Worm (Caenorhabditis elegans) whole organism, L3 larva: ENCODE measurements around the gene Y97E10B.1.

Experiments
- R02D3.7 ChIP-seq: fragments of 150-350 bp; optimal IDR thresholded peaks from 2 replicates; lab custom pipeline; 2014; ENCODE audit warnings: missing biosample characterization, missing genetic modification characterization
- ZK546.5 ChIP-seq: sonication (generic microtip); optimal IDR thresholded peaks from 2 replicates; lab custom pipeline; 2017; ENCODE audit warnings: missing biosample characterization, missing genetic modification characterization
- aly-2 ChIP-seq: fragments of 150-350 bp; optimal IDR thresholded peaks from 2 replicates; lab custom pipeline; 2014; ENCODE audit warnings: missing biosample characterization, missing genetic modification characterization
- ama-1 ChIP-seq: fragments of 150-350 bp; optimal IDR thresholded peaks from 2 replicates; lab custom pipeline; 2018
- ceh-16 ChIP-seq: sonication (generic microtip); optimal IDR thresholded peaks from 2 replicates; lab custom pipeline; 2017; ENCODE audit warnings: missing biosample characterization, missing genetic modification characterization
- ceh-28 ChIP-seq: fragments of 150-350 bp; optimal IDR thresholded peaks from 2 replicates; lab custom pipeline; 2014; ENCODE audit warnings: missing biosample characterization, missing genetic modification reagents, missing genetic modification characterization
- ceh-82 ChIP-seq: fragments of 150-350 bp; optimal IDR thresholded peaks from 2 replicates; lab custom pipeline; 2014; ENCODE audit warnings: missing biosample characterization, missing genetic modification characterization
- ceh-9 ChIP-seq: sonication (generic microtip); optimal IDR thresholded peaks from 2 replicates; lab custom pipeline; 2018; ENCODE audit warnings: missing biosample characterization, missing genetic modification characterization
- daf-12 ChIP-seq: fragments of 150-350 bp; optimal IDR thresholded peaks from 2 replicates; lab custom pipeline; 2014; ENCODE audit warnings: missing biosample characterization, missing genetic modification reagents, missing genetic modification characterization
- egl-27 ChIP-seq: sonication (generic microtip); optimal IDR thresholded peaks from 4 replicates; lab custom pipeline; 2017; ENCODE audit warnings: missing biosample characterization, missing genetic modification reagents, missing genetic modification characterization
- egl-5 ChIP-seq: fragments of 150-350 bp; optimal IDR thresholded peaks from 2 replicates; lab custom pipeline; 2017; ENCODE audit warnings: missing biosample characterization, missing genetic modification reagents, missing genetic modification characterization, inconsistent platforms
- elt-1 ChIP-seq: fragments of 150-350 bp; optimal IDR thresholded peaks from 2 replicates; lab custom pipeline; 2014; ENCODE audit warnings: missing biosample characterization, missing genetic modification characterization
- elt-2 ChIP-seq: sonication (generic microtip); optimal IDR thresholded peaks from 2 replicates; lab custom pipeline; 2016; ENCODE audit warnings: missing genetic modification reagents, mild to moderate bottlenecking, missing genetic modification characterization, missing compliant biosample characterization
- elt-3 ChIP-seq, 3 experiments: fragments of 150-350 bp in 1 of 3; sonication (generic microtip) in 2 of 3; optimal IDR thresholded peaks; 2 replicates in 2 of 3; 4 replicates in 1 of 3; lab custom pipeline; 2014 to 2017; ENCODE audit warnings: missing biosample characterization in 3 of 3, missing genetic modification characterization in 3 of 3
- eor-1 ChIP-seq, 2 experiments: fragments of 150-350 bp; optimal IDR thresholded peaks; 2 replicates each; lab custom pipeline; 2014 to 2018; ENCODE audit warnings: missing biosample characterization in 2 of 2, missing genetic modification characterization in 2 of 2
- fkh-10 ChIP-seq: sonication (generic microtip); optimal IDR thresholded peaks from 2 replicates; lab custom pipeline; 2017; ENCODE audit warnings: missing biosample characterization, missing genetic modification reagents, missing genetic modification characterization
- fkh-2 ChIP-seq: fragments of 150-350 bp; optimal IDR thresholded peaks from 2 replicates; lab custom pipeline; 2014; ENCODE audit warnings: missing biosample characterization, missing genetic modification reagents, missing genetic modification characterization
- hmg-11 ChIP-seq: sonication (generic microtip); optimal IDR thresholded peaks from 2 replicates; lab custom pipeline; 2016; ENCODE audit warnings: missing genetic modification characterization, missing compliant biosample characterization
- jun-1 ChIP-seq: fragments of 150-350 bp; optimal IDR thresholded peaks from 2 replicates; lab custom pipeline; 2014; ENCODE audit warnings: missing biosample characterization, missing genetic modification reagents, missing genetic modification characterization
- lin-39 ChIP-seq: fragments of 150-350 bp; optimal IDR thresholded peaks from 2 replicates; lab custom pipeline; 2018; ENCODE audit warnings: missing biosample characterization, missing genetic modification reagents, missing genetic modification characterization
- lsy-12 ChIP-seq: sonication (generic microtip); optimal IDR thresholded peaks from 2 replicates; lab custom pipeline; 2016; ENCODE audit warnings: mild to moderate bottlenecking, missing genetic modification characterization, missing compliant biosample characterization
- mdl-1 ChIP-seq: fragments of 150-350 bp; optimal IDR thresholded peaks from 2 replicates; lab custom pipeline; 2014; ENCODE audit warnings: missing biosample characterization, missing genetic modification characterization
- nhr-11 ChIP-seq: fragments of 150-350 bp; optimal IDR thresholded peaks from 2 replicates; lab custom pipeline; 2014; ENCODE audit warnings: missing biosample characterization, missing genetic modification characterization
- nhr-23 ChIP-seq: fragments of 150-350 bp; optimal IDR thresholded peaks from 2 replicates; lab custom pipeline; 2014; ENCODE audit warnings: missing biosample characterization, missing genetic modification reagents, missing genetic modification characterization
- nhr-237 ChIP-seq: fragments of 150-350 bp; optimal IDR thresholded peaks from 2 replicates; lab custom pipeline; 2014; ENCODE audit warnings: missing biosample characterization, missing genetic modification characterization
- nhr-25 ChIP-seq: sonication (generic microtip); optimal IDR thresholded peaks from 2 replicates; lab custom pipeline; 2017; ENCODE audit warnings: missing biosample characterization, missing genetic modification characterization
- nhr-77 ChIP-seq: fragments of 150-350 bp; optimal IDR thresholded peaks from 2 replicates; lab custom pipeline; 2014; ENCODE audit warnings: missing biosample characterization, missing genetic modification characterization
- pha-4 ChIP-seq: fragments of 150-350 bp; optimal IDR thresholded peaks from 2 replicates; lab custom pipeline; 2014; ENCODE audit warnings: missing biosample characterization, missing genetic modification reagents, missing genetic modification characterization
- pqm-1 ChIP-seq: fragments of 150-350 bp; optimal IDR thresholded peaks from 2 replicates; lab custom pipeline; 2017; ENCODE audit warnings: missing biosample characterization, missing genetic modification characterization, inconsistent platforms
- sea-2 ChIP-seq: fragments of 150-350 bp; sonication (generic microtip); optimal IDR thresholded peaks from 4 replicates; lab custom pipeline; 2014; ENCODE audit warnings: missing biosample characterization, missing genetic modification reagents, missing genetic modification characterization
- skn-1 ChIP-seq: fragments of 150-350 bp; optimal IDR thresholded peaks from 2 replicates; lab custom pipeline; 2014; ENCODE audit warnings: missing biosample characterization, missing genetic modification characterization
- tbx-2 ChIP-seq: sonication (generic microtip); optimal IDR thresholded peaks from 2 replicates; lab custom pipeline; 2016; ENCODE audit warnings: mild to moderate bottlenecking, missing genetic modification characterization, missing compliant biosample characterization
- unc-39 ChIP-seq: sonication (generic microtip); optimal IDR thresholded peaks from 4 replicates; lab custom pipeline; 2017; ENCODE audit warnings: missing biosample characterization, missing genetic modification characterization
- unc-62 ChIP-seq: fragments of 150-350 bp; sonication (generic microtip); optimal IDR thresholded peaks from 4 replicates; lab custom pipeline; 2014; ENCODE audit warnings: missing biosample characterization, missing genetic modification reagents, missing genetic modification characterization
- ztf-11 ChIP-seq: fragments of 150-350 bp; optimal IDR thresholded peaks from 2 replicates; lab custom pipeline; 2014; ENCODE audit warnings: missing biosample characterization, missing genetic modification characterization
- ztf-4 ChIP-seq: fragments of 150-350 bp; optimal IDR thresholded peaks from 2 replicates; lab custom pipeline; 2014; ENCODE audit warnings: missing biosample characterization, missing genetic modification characterization

Gene Y97E10B.1

ce11 chrV:7956218-7956617, 12.6 kb downstream of the Y97E10B.1 start, which contains the start of gene pals-34:
Gene pals-34 (minus strand): TSS chrV:7956497.
- TF ChIP-seq pqm-1 (tag; lab: Kevin White, UChicago) (peak; percentile 47), unc-62 (no peak), elt-2 (tag; lab: Kevin White, UChicago) (peak; percentile 25), hmg-11 (tag; lab: Kevin White, UChicago) (no peak)
- TF ChIP-seq, all 47 proteins: peak for 2

DNA sequence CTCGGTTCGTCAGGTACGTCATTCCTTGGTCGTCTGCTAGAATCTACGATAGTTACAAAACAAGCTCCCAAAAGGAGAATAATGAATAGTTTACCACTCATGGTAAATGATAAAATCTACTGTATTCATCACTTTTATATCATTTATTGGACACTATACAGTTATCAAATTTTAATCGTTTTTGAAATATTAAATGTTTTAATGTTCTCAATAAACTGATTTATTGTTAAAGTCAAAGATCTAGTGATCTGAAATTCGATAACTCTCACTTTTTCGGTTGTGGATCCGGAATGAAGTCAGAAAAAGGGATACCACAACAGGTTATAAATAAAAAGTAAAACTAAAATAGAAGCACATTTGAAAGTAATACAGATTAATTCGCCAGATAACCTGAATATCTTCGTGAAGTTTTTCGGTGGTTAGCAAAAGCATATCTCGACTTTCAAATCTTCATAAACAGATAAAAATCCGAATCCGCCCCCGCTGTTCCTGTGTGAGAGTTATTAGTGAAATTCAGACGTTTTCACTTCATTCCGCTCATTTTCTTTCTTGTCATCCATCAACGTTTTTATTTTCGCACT, 15.2 kb downstream of the Y97E10B.1 start, which contains the start of the genes clec-217 and F26D11.2:
clec-217 (minus strand) TSS at position 101 of the 581 bp plus-strand sequence.
F26D11.2 (plus strand) TSS at position 531 of the 581 bp plus-strand sequence.
- TF ChIP-seq jun-1 (tag; lab: Kevin White, UChicago), result no peak
- TF ChIP-seq eor-1 (tag; optimal IDR thresholded peaks at IDR 0.05; lab: Kevin White, UChicago), result no peak
- no peak for TF ChIP-seq R02D3.7 (tag; lab: Kevin White, UChicago)
- no peak for TF ChIP-seq ceh-28 (tag; lab: Kevin White, UChicago)
- TF ChIP-seq egl-5 (tag; lab: Kevin White, UChicago), result no peak
- TF ChIP-seq elt-1 (tag; lab: Kevin White, UChicago), result no peak
- no peak for TF ChIP-seq ceh-9 (tag; lab: Kevin White, UChicago)
- TF ChIP-seq tbx-2 (tag; lab: Kevin White, UChicago), result no peak
- no peak for TF ChIP-seq elt-3 (tag; optimal IDR thresholded peaks at IDR 0.05; lab: Kevin White, UChicago)
- TF ChIP-seq nhr-11 (tag; lab: Kevin White, UChicago), result no peak
- no peak for TF ChIP-seq pqm-1 (tag; lab: Kevin White, UChicago)
- no peak for TF ChIP-seq sea-2 (GFP tag; lab: Kevin White, UChicago)
- no peak for TF ChIP-seq egl-27 (tag; lab: Kevin White, UChicago)
- TF ChIP-seq fkh-2 (tag; lab: Kevin White, UChicago), result no peak

ce11 chrV:7964429-7964828, 20.8 kb downstream of the Y97E10B.1 start:
- TF ChIP-seq nhr-77 (tag; lab: Kevin White, UChicago) (no peak), hmg-11 (tag; lab: Kevin White, UChicago) (no peak), nhr-23 (tag; lab: Kevin White, UChicago) (no peak), ceh-9 (tag; lab: Kevin White, UChicago) (no peak), ZK546.5 (tag; lab: Kevin White, UChicago) (no peak), elt-2 (tag; lab: Kevin White, UChicago) (no peak), skn-1 (no peak), aly-2 (tag; lab: Kevin White, UChicago) (no peak), fkh-10 (no peak), lin-39 (tag; lab: Kevin White, UChicago) (no peak), eor-1 (tag; optimal IDR thresholded peaks at IDR 0.05; lab: Kevin White, UChicago) (no peak), unc-62 (no peak), nhr-237 (no peak), ztf-11 (tag; lab: Kevin White, UChicago) (no peak), elt-3 (tag; optimal IDR thresholded peaks at IDR 0.05; lab: Kevin White, UChicago) (no peak), ceh-16 (tag; lab: Kevin White, UChicago) (no peak), ztf-4 (no peak), mdl-1 (tag; lab: Kevin White, UChicago) (no peak)

ce11 chrV:7969107-7969506, 25.4 kb downstream of the Y97E10B.1 start, which contains the start of gene che-7:
Gene che-7 (minus strand): TSS chrV:7969207.
- TF ChIP-seq elt-3 (tag; optimal IDR thresholded peaks at IDR 0.05; lab: Kevin White, UChicago) (no peak), ceh-28 (tag; lab: Kevin White, UChicago) (peak; percentile 13)
- TF ChIP-seq, all 47 proteins: peak for 1

ce11 chrV:7970519-7970918, 26.9 kb downstream of the Y97E10B.1 start:
- TF ChIP-seq nhr-25 (tag; lab: Kevin White, UChicago) (no peak), daf-12 (no peak), unc-39 (no peak), lsy-12 (tag; lab: Kevin White, UChicago) (no peak), ceh-16 (tag; lab: Kevin White, UChicago) (no peak), ceh-28 (tag; lab: Kevin White, UChicago) (no peak), ceh-9 (tag; lab: Kevin White, UChicago) (no peak), pqm-1 (tag; lab: Kevin White, UChicago) (no peak), ama-1 (lab: Kevin White, UChicago) (no peak), ZK546.5 (tag; lab: Kevin White, UChicago) (no peak), ceh-82 (no peak), pha-4 (tag; lab: Kevin White, UChicago) (no peak), ztf-4 (no peak)
- TF ChIP-seq, all 47 proteins: peak for 0
